Worm (Caenorhabditis elegans) whole organism, L1 larva: ENCODE data around the gene zmp-5.
A peak's percentile ranks its signal among the peaks of the same experiment; 100 is the strongest.

Experiments
- C16A3.4 ChIP-seq: fragments of 150-350 bp; optimal IDR thresholded peaks from 2 replicates; lab custom pipeline; 2014; ENCODE audit warnings: missing biosample characterization, missing genetic modification characterization
- Y116A8C.19 ChIP-seq: sonication (generic microtip); optimal IDR thresholded peaks from 2 replicates; lab custom pipeline; 2016; ENCODE audit warnings: missing compliant biosample characterization, missing genetic modification characterization, borderline replicate concordance
- aly-2 ChIP-seq: fragments of 150-350 bp; optimal IDR thresholded peaks from 2 replicates; lab custom pipeline; 2014; ENCODE audit warnings: missing biosample characterization, missing genetic modification characterization
- ama-1 ChIP-seq: fragments of 150-350 bp; optimal IDR thresholded peaks from 2 replicates; lab custom pipeline; 2014
- ceh-90 ChIP-seq: sonication (generic microtip); optimal IDR thresholded peaks from 2 replicates; lab custom pipeline; 2016; ENCODE audit warnings: missing genetic modification characterization, missing compliant biosample characterization
- dpl-1 ChIP-seq, 3 experiments: fragments of 150-350 bp in 2 of 3; sonication (generic microtip) in 1 of 3; optimal IDR thresholded peaks; 2 replicates each; lab custom pipeline; 2014 to 2017; ENCODE audit warnings: missing biosample characterization in 3 of 3, missing genetic modification characterization in 3 of 3, missing genetic modification reagents in 3 of 3
- dsc-1 ChIP-seq: sonication (generic microtip); optimal IDR thresholded peaks from 2 replicates; lab custom pipeline; 2016; ENCODE audit warnings: mild to moderate bottlenecking, missing genetic modification characterization, missing compliant biosample characterization
- efl-1 ChIP-seq, 4 experiments: fragments of 150-350 bp; optimal IDR thresholded peaks in 3 of 4; peaks in 1 of 4; 1 replicate in 1 of 4; 2 replicates in 3 of 4; lab custom pipeline; 2014; ENCODE audit warnings: missing biosample characterization in 2 of 4, missing genetic modification characterization in 2 of 4, missing genetic modification reagents in 2 of 4
- efl-3 ChIP-seq: fragments of 200-800 bp; sonication (Bioruptor generic); optimal IDR thresholded peaks from 2 replicates; lab custom pipeline; 2018; ENCODE audit warnings: mild to moderate bottlenecking, missing genetic modification characterization, missing compliant biosample characterization
- egl-13 ChIP-seq: sonication (generic microtip); optimal IDR thresholded peaks from 2 replicates; lab custom pipeline; 2016; ENCODE audit warnings: missing genotype, missing genetic modification reagents, missing genetic modification characterization, missing compliant biosample characterization
- elt-2 ChIP-seq: sonication (generic microtip); optimal IDR thresholded peaks from 2 replicates; lab custom pipeline; 2016; ENCODE audit warnings: missing genetic modification characterization, mild to moderate bottlenecking, inconsistent platforms, missing compliant biosample characterization, missing genetic modification reagents
- fkh-8 ChIP-seq: sonication (generic microtip); optimal IDR thresholded peaks from 2 replicates; lab custom pipeline; 2016; ENCODE audit warnings: mild to moderate bottlenecking, missing genetic modification characterization, missing compliant biosample characterization
- hlh-17 ChIP-seq: fragments of 200-800 bp; sonication (Bioruptor generic); optimal IDR thresholded peaks from 2 replicates; lab custom pipeline; 2018; ENCODE audit warnings: missing genetic modification characterization, mild to moderate bottlenecking, missing compliant biosample characterization, moderate library complexity, borderline replicate concordance
- hlh-4 ChIP-seq: sonication (generic microtip); optimal IDR thresholded peaks from 2 replicates; lab custom pipeline; 2016; ENCODE audit warnings: mild to moderate bottlenecking, missing genetic modification characterization, missing compliant biosample characterization
- hpl-2 ChIP-seq: fragments of 150-350 bp; optimal IDR thresholded peaks from 2 replicates; lab custom pipeline; 2014; ENCODE audit warnings: missing biosample characterization, missing genetic modification reagents, missing genetic modification characterization
- jun-1 ChIP-seq: fragments of 150-350 bp; optimal IDR thresholded peaks from 2 replicates; lab custom pipeline; 2014; ENCODE audit warnings: missing biosample characterization, missing genetic modification reagents, missing genetic modification characterization
- lin-14 ChIP-seq: fragments of 200-800 bp; sonication (Bioruptor generic); optimal IDR thresholded peaks from 2 replicates; lab custom pipeline; 2018; ENCODE audit warnings: mild to moderate bottlenecking, missing genetic modification characterization, moderate library complexity, missing compliant biosample characterization
- lir-3 ChIP-seq: sonication (generic microtip); optimal IDR thresholded peaks from 2 replicates; lab custom pipeline; 2016; ENCODE audit warnings: mild to moderate bottlenecking, missing genetic modification characterization, moderate library complexity, missing compliant biosample characterization; ENCODE audit not compliant: poor library complexity
- lsy-2 ChIP-seq, 2 experiments: fragments of 150-350 bp; optimal IDR thresholded peaks; 2 replicates each; lab custom pipeline; 2014; ENCODE audit warnings: missing biosample characterization in 2 of 2, missing genetic modification characterization in 2 of 2
- mdl-1 ChIP-seq, 2 experiments: fragments of 150-350 bp; optimal IDR thresholded peaks; 2 replicates each; lab custom pipeline; 2014 to 2017; ENCODE audit warnings: missing biosample characterization in 2 of 2, missing genetic modification characterization in 2 of 2, inconsistent platforms in 1 of 2
- mef-2 ChIP-seq: fragments of 150-350 bp; optimal IDR thresholded peaks from 2 replicates; lab custom pipeline; 2014; ENCODE audit warnings: missing biosample characterization, missing genetic modification characterization
- mep-1 ChIP-seq: fragments of 150-350 bp; optimal IDR thresholded peaks from 2 replicates; lab custom pipeline; 2014; ENCODE audit warnings: missing biosample characterization, missing genetic modification characterization
- nhr-11 ChIP-seq: fragments of 150-350 bp; optimal IDR thresholded peaks from 2 replicates; lab custom pipeline; 2014; ENCODE audit warnings: missing biosample characterization, missing genetic modification characterization
- nhr-12 ChIP-seq: sonication (generic microtip); optimal IDR thresholded peaks from 2 replicates; lab custom pipeline; 2017; ENCODE audit warnings: missing biosample characterization, missing genetic modification characterization
- nhr-19 ChIP-seq: fragments of 200-800 bp; sonication (Bioruptor generic); conservative IDR thresholded peaks from 2 replicates; pipeline ENCODE4 v1.3.6; 2022; ENCODE audit warnings: missing genetic modification characterization, missing compliant biosample characterization
- nhr-20 ChIP-seq: sonication (generic microtip); optimal IDR thresholded peaks from 2 replicates; lab custom pipeline; 2016; ENCODE audit warnings: mild to moderate bottlenecking, missing genetic modification characterization, missing compliant biosample characterization
- nhr-237 ChIP-seq: fragments of 150-350 bp; optimal IDR thresholded peaks from 2 replicates; lab custom pipeline; 2014; ENCODE audit warnings: missing biosample characterization, missing genetic modification characterization
- nhr-47 ChIP-seq: sonication (generic microtip); optimal IDR thresholded peaks from 2 replicates; lab custom pipeline; 2016; ENCODE audit warnings: mild to moderate bottlenecking, missing genetic modification characterization, moderate library complexity, missing compliant biosample characterization
- nhr-71 ChIP-seq: sonication (generic microtip); optimal IDR thresholded peaks from 2 replicates; lab custom pipeline; 2016; ENCODE audit warnings: mild to moderate bottlenecking, missing genetic modification characterization, moderate library complexity, missing compliant biosample characterization
- nhr-76 ChIP-seq: sonication (generic microtip); optimal IDR thresholded peaks from 2 replicates; lab custom pipeline; 2017; ENCODE audit warnings: missing biosample characterization, missing genetic modification characterization
- nhr-77 ChIP-seq: fragments of 150-350 bp; optimal IDR thresholded peaks from 2 replicates; lab custom pipeline; 2014; ENCODE audit warnings: missing biosample characterization, missing genetic modification characterization
- nhr-84 ChIP-seq: sonication (generic microtip); optimal IDR thresholded peaks from 2 replicates; lab custom pipeline; 2017; ENCODE audit warnings: missing biosample characterization, missing genetic modification characterization
- nhr-85 ChIP-seq: sonication (generic microtip); peaks from one replicate; lab custom pipeline; 2016; ENCODE audit warnings: missing genetic modification characterization, inconsistent platforms, missing compliant biosample characterization
- nhr-90 ChIP-seq: sonication (generic microtip); optimal IDR thresholded peaks from 2 replicates; lab custom pipeline; 2016; ENCODE audit warnings: mild to moderate bottlenecking, missing genetic modification characterization, missing compliant biosample characterization; ENCODE audit not compliant: poor library complexity
- rnt-1 ChIP-seq: sonication (generic microtip); optimal IDR thresholded peaks from 2 replicates; lab custom pipeline; 2016; ENCODE audit warnings: mild to moderate bottlenecking, missing genetic modification characterization, moderate library complexity, missing compliant biosample characterization
- snpc-4 ChIP-seq: fragments of 150-350 bp; optimal IDR thresholded peaks from 2 replicates; lab custom pipeline; 2014; ENCODE audit warnings: missing biosample characterization, missing genetic modification characterization
- sox-4 ChIP-seq: sonication (generic microtip); optimal IDR thresholded peaks from 2 replicates; lab custom pipeline; 2016; ENCODE audit warnings: missing genetic modification characterization, missing compliant biosample characterization
- sup-37 ChIP-seq: fragments of 200-800 bp; sonication (Bioruptor generic); optimal IDR thresholded peaks from 2 replicates; lab custom pipeline; 2018; ENCODE audit warnings: mild to moderate bottlenecking, missing genetic modification characterization, missing compliant biosample characterization
- swsn-7 ChIP-seq: sonication (generic microtip); optimal IDR thresholded peaks from 2 replicates; lab custom pipeline; 2016; ENCODE audit warnings: missing genetic modification characterization, missing compliant biosample characterization
- tbx-2 ChIP-seq: sonication (generic microtip); optimal IDR thresholded peaks from 2 replicates; lab custom pipeline; 2016; ENCODE audit warnings: missing genetic modification characterization, missing compliant biosample characterization
- tlp-1 ChIP-seq: fragments of 150-350 bp; optimal IDR thresholded peaks from 2 replicates; lab custom pipeline; 2014; ENCODE audit warnings: missing biosample characterization, missing genetic modification characterization
- unc-30 ChIP-seq: sonication (generic microtip); optimal IDR thresholded peaks from 2 replicates; lab custom pipeline; 2017; ENCODE audit warnings: missing biosample characterization, missing genetic modification characterization
- unc-62 ChIP-seq: fragments of 150-350 bp; optimal IDR thresholded peaks from 2 replicates; lab custom pipeline; 2014; ENCODE audit warnings: missing biosample characterization, missing genetic modification reagents, missing genetic modification characterization
- unc-86 ChIP-seq: sonication (generic microtip); optimal IDR thresholded peaks from 2 replicates; lab custom pipeline; 2016; ENCODE audit warnings: missing genetic modification characterization, missing compliant biosample characterization
- vab-15 ChIP-seq: sonication (generic microtip); optimal IDR thresholded peaks from 2 replicates; lab custom pipeline; 2017; ENCODE audit warnings: missing genotype, mild to moderate bottlenecking, missing genetic modification characterization, missing compliant biosample characterization
- xbp-1 ChIP-seq: sonication (generic microtip); optimal IDR thresholded peaks from 2 replicates; lab custom pipeline; 2016; ENCODE audit warnings: missing genetic modification characterization, missing compliant biosample characterization
- zag-1 ChIP-seq: fragments of 150-350 bp; optimal IDR thresholded peaks from 2 replicates; lab custom pipeline; 2014; ENCODE audit warnings: missing biosample characterization, missing genetic modification characterization
- zip-4 ChIP-seq: fragments of 200-800 bp; sonication (Bioruptor generic); optimal IDR thresholded peaks from 2 replicates; lab custom pipeline; 2018; ENCODE audit warnings: mild to moderate bottlenecking, missing genetic modification characterization, moderate library complexity, missing compliant biosample characterization
- ztf-4 ChIP-seq: fragments of 150-350 bp; optimal IDR thresholded peaks from 2 replicates; lab custom pipeline; 2014; ENCODE audit warnings: missing biosample characterization, missing genetic modification characterization

Gene zmp-5

ce11 chrX:12667804-12668511, 21.0 kb downstream of the zmp-5 start, which contains the start of gene nhr-17 (continued):
- TF ChIP-seq lsy-2 (tag; optimal IDR thresholded peaks at IDR 0.05; lab: Kevin White, UChicago), result peak in 1 of 2 experiments; percentile 9
- TF ChIP-seq aly-2 (tag; lab: Kevin White, UChicago), result no peak
- no peak for TF ChIP-seq hlh-17 (GFP tag; lab: Kevin White, UChicago)
- TF ChIP-seq sup-37, result no peak
- no peak for TF ChIP-seq jun-1 (tag; lab: Kevin White, UChicago)
- TF ChIP-seq nhr-20 (tag; lab: Kevin White, UChicago), result peak; percentile 82
- TF ChIP-seq zip-4 (GFP tag; lab: Kevin White, UChicago), result no peak
- TF ChIP-seq nhr-237, result peak; percentile 27
- no peak for TF ChIP-seq hpl-2
- TF ChIP-seq snpc-4 (tag; lab: Kevin White, UChicago), result no peak
- TF ChIP-seq lin-14 (GFP tag; lab: Kevin White, UChicago), result peak; percentile 67
- TF ChIP-seq Y116A8C.19 (tag; lab: Kevin White, UChicago), result no peak
- no peak for TF ChIP-seq rnt-1 (tag; lab: Kevin White, UChicago)
- TF ChIP-seq mef-2 (tag; lab: Kevin White, UChicago), result no peak
- peak; percentile 12 for TF ChIP-seq ztf-4 (tag; lab: Kevin White, UChicago)
- no peak for TF ChIP-seq C16A3.4 (tag; lab: Kevin White, UChicago)
- TF ChIP-seq mdl-1 (tag; optimal IDR thresholded peaks at IDR 0.05; lab: Kevin White, UChicago), result peak in 1 of 2 experiments; percentile 10
- TF ChIP-seq nhr-71 (tag; lab: Kevin White, UChicago), result peak; percentile 79
- TF ChIP-seq efl-1 (optimal IDR thresholded peaks at IDR 0.05; lab: Kevin White, UChicago), result no peak
- no peak for TF ChIP-seq efl-1 (GFP tag; optimal IDR thresholded peaks at IDR 0.05 in 1 of 2; lab: Kevin White, UChicago)
- TF ChIP-seq fkh-8 (tag; lab: Kevin White, UChicago), result peak; percentile 69
- TF ChIP-seq xbp-1 (tag; lab: Kevin White, UChicago), result no peak
- TF ChIP-seq nhr-47 (tag; lab: Kevin White, UChicago), result peak; percentile 29
- TF ChIP-seq nhr-76, result no peak
- no peak for TF ChIP-seq unc-30 (tag; lab: Kevin White, UChicago)
- TF ChIP-seq unc-86 (tag; lab: Kevin White, UChicago), result no peak
- TF ChIP-seq vab-15, result no peak
- TF ChIP-seq lir-3 (tag; lab: Kevin White, UChicago), result no peak
- TF ChIP-seq tbx-2 (tag; lab: Kevin White, UChicago), result no peak
- no peak for TF ChIP-seq elt-2
- TF ChIP-seq unc-62, result no peak
- TF ChIP-seq nhr-90 (tag; lab: Kevin White, UChicago), result peak; percentile 41

DNA sequence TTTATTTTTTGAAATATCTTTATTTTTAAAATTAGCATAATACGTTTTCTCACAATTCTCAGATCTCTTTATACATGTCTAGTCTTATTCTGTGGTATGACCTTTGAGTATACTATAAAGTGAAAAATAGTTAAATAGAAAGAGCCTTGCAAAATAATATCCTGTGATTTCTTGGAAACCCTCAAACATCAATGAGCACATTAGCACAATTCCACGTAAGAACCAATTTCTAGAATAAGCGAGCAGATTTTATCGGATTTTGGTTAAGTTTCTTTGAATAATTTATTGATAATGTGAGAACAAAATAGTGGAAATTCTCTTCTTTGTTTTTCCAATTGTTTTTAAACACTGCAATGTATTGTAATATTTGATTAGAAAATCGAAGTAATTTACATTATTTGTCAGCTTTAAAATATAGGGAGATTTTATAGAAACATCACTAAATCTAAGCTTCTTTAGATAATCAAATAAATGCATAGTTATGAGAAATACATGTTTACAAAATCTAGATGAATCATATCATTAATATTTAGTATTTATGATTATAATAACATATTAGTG, 22.1 kb downstream of the zmp-5 start:
- TF ChIP-seq nhr-84 (tag; lab: Kevin White, UChicago) (no peak), sox-4 (peak; percentile 46), swsn-7 (tag; lab: Kevin White, UChicago) (peak; percentile 68), nhr-77 (no peak), lsy-2 (tag; optimal IDR thresholded peaks at IDR 0.05; lab: Kevin White, UChicago) (peak in 1 of 2 experiments; percentile 53), ama-1 (no peak), nhr-12 (tag; lab: Kevin White, UChicago) (no peak), dsc-1 (peak; percentile 97), nhr-11 (tag; lab: Kevin White, UChicago) (peak; percentile 43), dpl-1 (GFP tag; optimal IDR thresholded peaks at IDR 0.05; lab: Kevin White, UChicago) (no peak), nhr-85 (tag; lab: Kevin White, UChicago) (no peak), efl-3 (GFP tag; lab: Kevin White, UChicago) (no peak), nhr-47 (tag; lab: Kevin White, UChicago) (peak; percentile 83), nhr-19 (no peak), elt-2 (no peak), sup-37 (no peak), ceh-90 (tag; lab: Kevin White, UChicago) (no peak), xbp-1 (tag; lab: Kevin White, UChicago) (peak; percentile 15), hlh-4 (peak; percentile 76), egl-13 (tag; lab: Kevin White, UChicago) (peak; percentile 63), unc-86 (tag; lab: Kevin White, UChicago) (no peak), zag-1 (tag; lab: Kevin White, UChicago) (no peak), nhr-71 (tag; lab: Kevin White, UChicago) (peak; percentile 80), mep-1 (peak; percentile 13), lin-14 (GFP tag; lab: Kevin White, UChicago) (peak; percentile 46), unc-62 (no peak), tlp-1 (no peak), nhr-76 (no peak)
